Worm (Caenorhabditis elegans) whole organism, early embryonic: ENCODE data around the gene xpo-1.

Experiments
- B0310.2 ChIP-seq: sonication (generic microtip); optimal IDR thresholded peaks from 2 replicates; lab custom pipeline; 2016; ENCODE audit warnings: mild to moderate bottlenecking, missing genetic modification characterization, missing compliant biosample characterization
- F13C5.2 ChIP-seq: sonication (generic microtip); optimal IDR thresholded peaks from 2 replicates; lab custom pipeline; 2017; ENCODE audit warnings: mild to moderate bottlenecking, missing genetic modification characterization, inconsistent platforms, missing compliant biosample characterization
- aly-1 ChIP-seq: sonication (generic microtip); optimal IDR thresholded peaks from 2 replicates; lab custom pipeline; 2016; ENCODE audit warnings: missing genetic modification characterization, missing compliant biosample characterization
- ama-1 ChIP-seq: fragments of 150-350 bp; optimal IDR thresholded peaks from 2 replicates; lab custom pipeline; 2014
- ceh-13 ChIP-seq: fragments of 200-800 bp; sonication (Bioruptor generic); optimal IDR thresholded peaks from 2 replicates; lab custom pipeline; 2018; ENCODE audit warnings: mild to moderate bottlenecking, missing genetic modification characterization, missing compliant biosample characterization
- ceh-36 ChIP-seq: sonication (generic microtip); optimal IDR thresholded peaks from 2 replicates; lab custom pipeline; 2016; ENCODE audit warnings: missing genetic modification characterization, inconsistent platforms, missing compliant biosample characterization
- ets-7 ChIP-seq: sonication (generic microtip); optimal IDR thresholded peaks from 2 replicates; lab custom pipeline; 2016; ENCODE audit warnings: missing genotype, missing genetic modification characterization, missing compliant biosample characterization
- flt-1 ChIP-seq: fragments of 200-800 bp; sonication (Bioruptor generic); IDR thresholded peaks from 2 replicates; pipeline ENCODE4 v1.3.6; 2022; ENCODE audit warnings: missing genetic modification characterization, missing compliant biosample characterization
- hmbx-1 ChIP-seq: sonication (generic microtip); optimal IDR thresholded peaks from 2 replicates; lab custom pipeline; 2016; ENCODE audit warnings: mild to moderate bottlenecking, missing genetic modification characterization, missing compliant biosample characterization
- hmg-4 ChIP-seq: fragments of 200-800 bp; sonication (Bioruptor generic); optimal IDR thresholded peaks from 2 replicates; lab custom pipeline; 2018; ENCODE audit warnings: mild to moderate bottlenecking, missing genetic modification characterization, missing compliant biosample characterization
- hnd-1 ChIP-seq: sonication (generic microtip); optimal IDR thresholded peaks from 2 replicates; lab custom pipeline; 2016; ENCODE audit warnings: missing genetic modification characterization, missing compliant biosample characterization
- pes-1 ChIP-seq: fragments of 200-800 bp; sonication (Bioruptor generic); IDR thresholded peaks from 2 replicates; pipeline ENCODE4 v1.3.6; 2022; ENCODE audit warnings: missing genetic modification reagents, missing genetic modification characterization, missing compliant biosample characterization
- scrt-1 ChIP-seq: fragments of 200-800 bp; sonication (Bioruptor generic); IDR thresholded peaks from 2 replicates; pipeline ENCODE4 v1.3.6; 2022; ENCODE audit warnings: missing genetic modification characterization, missing compliant biosample characterization
- sea-1 ChIP-seq: fragments of 200-800 bp; sonication (Bioruptor generic); conservative IDR thresholded peaks from 2 replicates; pipeline ENCODE4 v1.3.6; 2022; ENCODE audit warnings: missing genetic modification characterization, missing compliant biosample characterization
- tbx-11 ChIP-seq: fragments of 200-800 bp; sonication (Bioruptor generic); IDR thresholded peaks from 2 replicates; pipeline ENCODE4 v1.3.6; 2022; ENCODE audit warnings: missing genetic modification characterization, missing compliant biosample characterization
- tbx-37 ChIP-seq: fragments of 200-800 bp; sonication (Bioruptor generic); conservative IDR thresholded peaks from 2 replicates; pipeline ENCODE4 v1.3.6; 2022; ENCODE audit warnings: missing genetic modification reagents, missing genetic modification characterization, missing compliant biosample characterization
- tra-4 ChIP-seq: sonication (generic microtip); optimal IDR thresholded peaks from 2 replicates; lab custom pipeline; 2017; ENCODE audit warnings: missing genetic modification characterization, missing compliant biosample characterization

The xpo-1 gene

DNA sequence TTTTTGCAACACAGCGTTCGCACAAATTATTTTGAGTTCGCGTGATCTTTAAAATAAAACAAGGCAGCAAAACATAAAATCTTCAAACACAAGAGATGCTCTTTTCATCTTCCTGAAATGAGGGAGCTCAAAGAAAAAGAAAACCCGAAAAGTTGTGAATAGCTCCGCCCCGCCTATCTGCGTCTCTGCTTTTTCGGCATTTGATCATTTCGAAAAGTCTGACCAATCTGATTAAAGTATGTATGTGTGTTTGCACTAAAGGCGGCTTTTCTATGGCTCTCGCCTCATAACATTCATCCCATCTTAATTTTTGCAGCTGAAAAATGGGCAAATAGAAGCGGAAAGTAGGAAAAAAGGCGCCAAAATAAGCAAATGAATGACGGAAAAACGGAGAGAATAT, 14.7 kb downstream of the xpo-1 start:
- no peak for TF ChIP-seq aly-1 (tag; lab: Kevin White, UChicago)
- TF ChIP-seq B0310.2 (tag; lab: Kevin White, UChicago): no peak
- TF ChIP-seq ceh-13 (GFP tag; lab: Kevin White, UChicago): no peak
- TF ChIP-seq tbx-37 (GFP tag; lab: Robert Waterston, UW): no peak
- no peak for TF ChIP-seq hnd-1 (tag; lab: Kevin White, UChicago)
- TF ChIP-seq F13C5.2 (tag; lab: Kevin White, UChicago): no peak
- no peak for TF ChIP-seq tra-4 (tag; lab: Kevin White, UChicago)

DNA sequence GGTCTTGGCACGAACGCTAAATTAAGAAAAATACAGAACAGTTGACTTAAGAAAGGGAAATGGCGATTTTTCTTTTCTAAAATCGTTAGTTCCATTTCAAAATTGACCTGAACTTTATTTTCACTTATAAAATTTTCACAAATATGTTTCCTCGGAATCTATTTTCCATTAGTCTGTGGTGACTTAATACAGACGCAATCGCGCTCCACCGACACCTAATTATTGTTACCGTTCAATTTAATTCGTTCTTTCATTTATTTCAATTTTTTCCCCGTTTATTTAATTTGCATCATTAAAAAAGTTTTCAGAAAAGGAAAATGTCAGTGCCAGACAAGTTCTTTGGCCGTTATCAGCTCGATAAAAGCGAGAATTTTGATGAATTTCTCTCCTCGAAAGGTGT, 15.4 kb downstream of the xpo-1 start, which contains the start of gene lbp-4:
TSS of gene lbp-4 (plus strand) at position 309 of the 400 bp plus-strand sequence.
- peak; percentile 4; the same call in 1 of the 2 replicates for TF ChIP-seq flt-1
- no peak for TF ChIP-seq hnd-1 (tag; lab: Kevin White, UChicago)
- TF ChIP-seq hmg-4 (GFP tag; lab: Kevin White, UChicago): no peak
- TF ChIP-seq ets-7 (tag; lab: Kevin White, UChicago): peak; percentile 3

DNA sequence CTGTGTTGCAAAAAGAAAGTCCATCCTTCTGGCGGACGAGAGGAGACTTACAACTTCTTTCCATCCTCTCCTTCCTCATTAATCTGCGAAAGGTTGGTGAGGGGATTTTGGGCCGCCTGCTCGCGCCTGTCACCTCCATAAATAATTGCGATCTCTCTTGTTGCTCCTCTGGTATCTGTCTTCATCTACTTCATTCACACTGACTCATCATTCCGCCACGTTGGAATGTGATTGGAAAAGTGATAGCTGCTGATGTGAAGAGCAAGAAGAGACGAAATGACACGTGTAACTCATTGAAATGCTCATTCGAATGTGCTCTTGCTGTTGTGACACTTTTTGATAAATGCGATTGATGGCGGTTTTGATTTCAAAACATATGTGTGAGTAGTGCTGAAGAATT, 17.8 kb downstream of the xpo-1 start:
- TF ChIP-seq ama-1 (lab: Kevin White, UChicago): no peak

DNA sequence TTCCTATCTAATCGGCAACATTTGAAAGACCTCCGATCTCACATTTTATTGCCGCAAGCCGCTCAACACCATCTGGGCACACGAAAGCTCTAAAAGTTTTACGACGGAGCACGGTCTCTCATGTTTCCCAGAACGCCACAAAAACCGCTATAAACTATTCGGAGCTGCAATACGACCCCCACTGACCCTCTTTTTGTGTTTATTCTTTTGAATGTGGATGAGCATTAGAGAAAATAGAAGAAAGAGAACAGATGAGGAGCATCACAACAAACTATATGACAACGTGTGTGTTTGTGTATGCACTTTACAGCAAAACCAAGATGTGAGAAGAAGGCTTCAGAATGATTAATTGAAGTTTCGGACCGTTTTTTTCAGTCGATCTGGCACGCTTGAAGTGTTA, 19.3 kb downstream of the xpo-1 start:
- TF ChIP-seq B0310.2 (tag; lab: Kevin White, UChicago) (no peak), hmbx-1 (tag; lab: Kevin White, UChicago) (no peak), flt-1 (no peak), ceh-36 (tag; lab: Kevin White, UChicago) (no peak), ets-7 (tag; lab: Kevin White, UChicago) (no peak), hnd-1 (tag; lab: Kevin White, UChicago) (no peak), F13C5.2 (tag; lab: Kevin White, UChicago) (no peak), tbx-11 (no peak), ceh-13 (GFP tag; lab: Kevin White, UChicago) (no peak), ama-1 (lab: Kevin White, UChicago) (no peak), sea-1 (GFP tag; lab: Robert Waterston, UW) (no peak), tbx-37 (GFP tag; lab: Robert Waterston, UW) (no peak), scrt-1 (GFP tag; lab: Robert Waterston, UW) (no peak)

DNA sequence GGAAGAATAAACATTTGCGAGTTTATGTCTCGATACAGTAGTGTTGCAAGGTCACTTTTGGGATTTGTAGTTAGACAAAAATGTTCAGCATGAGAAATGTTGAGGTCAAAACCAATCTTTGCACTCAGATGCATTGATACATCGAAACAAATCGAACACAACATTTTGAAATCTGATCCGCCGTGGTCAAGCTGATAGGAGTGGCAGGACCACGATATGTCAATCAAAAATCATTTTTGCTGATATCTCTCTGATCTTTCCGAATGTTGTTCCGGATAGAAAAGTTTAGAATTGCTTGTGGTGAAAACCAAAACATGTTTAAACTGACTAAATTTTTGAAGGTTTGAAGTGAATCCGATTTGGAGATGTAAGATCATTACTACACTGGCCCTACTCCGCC, 21.0 kb downstream of the xpo-1 start:
- TF ChIP-seq ama-1 (lab: Kevin White, UChicago) (no peak), tbx-11 (no peak), tra-4 (tag; lab: Kevin White, UChicago) (no peak), aly-1 (tag; lab: Kevin White, UChicago) (no peak), ceh-13 (GFP tag; lab: Kevin White, UChicago) (no peak), ets-7 (tag; lab: Kevin White, UChicago) (no peak), sea-1 (GFP tag; lab: Robert Waterston, UW) (no peak), ceh-36 (tag; lab: Kevin White, UChicago) (no peak), hmg-4 (GFP tag; lab: Kevin White, UChicago) (no peak), B0310.2 (tag; lab: Kevin White, UChicago) (no peak), pes-1 (GFP tag; lab: Robert Waterston, UW) (no peak), hnd-1 (tag; lab: Kevin White, UChicago) (no peak), flt-1 (no peak), scrt-1 (GFP tag; lab: Robert Waterston, UW) (no peak), hmbx-1 (tag; lab: Kevin White, UChicago) (no peak), F13C5.2 (tag; lab: Kevin White, UChicago) (no peak)

DNA sequence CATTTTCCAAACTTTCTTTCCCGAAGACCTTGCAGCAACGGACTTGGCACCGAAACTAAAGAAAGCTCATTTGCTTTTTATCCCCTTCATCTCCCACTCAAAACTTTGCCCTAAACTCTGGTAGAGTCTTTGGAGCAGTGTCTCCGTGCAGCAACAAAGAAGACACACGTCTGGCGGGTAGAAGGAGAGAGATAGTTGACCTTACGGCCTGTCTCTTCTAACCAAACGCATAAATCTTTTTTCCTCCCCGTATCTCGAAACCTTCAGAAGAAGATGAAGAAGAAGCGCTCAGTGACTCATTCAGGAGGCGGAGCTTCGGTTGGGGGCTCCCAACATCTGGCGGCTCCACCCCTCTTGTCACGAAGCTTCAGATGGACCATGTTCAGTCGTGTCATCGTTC, 21.5 kb downstream of the xpo-1 start:
- TF ChIP-seq pes-1 (GFP tag; lab: Robert Waterston, UW) (no peak), B0310.2 (tag; lab: Kevin White, UChicago) (no peak), scrt-1 (GFP tag; lab: Robert Waterston, UW) (no peak)

DNA sequence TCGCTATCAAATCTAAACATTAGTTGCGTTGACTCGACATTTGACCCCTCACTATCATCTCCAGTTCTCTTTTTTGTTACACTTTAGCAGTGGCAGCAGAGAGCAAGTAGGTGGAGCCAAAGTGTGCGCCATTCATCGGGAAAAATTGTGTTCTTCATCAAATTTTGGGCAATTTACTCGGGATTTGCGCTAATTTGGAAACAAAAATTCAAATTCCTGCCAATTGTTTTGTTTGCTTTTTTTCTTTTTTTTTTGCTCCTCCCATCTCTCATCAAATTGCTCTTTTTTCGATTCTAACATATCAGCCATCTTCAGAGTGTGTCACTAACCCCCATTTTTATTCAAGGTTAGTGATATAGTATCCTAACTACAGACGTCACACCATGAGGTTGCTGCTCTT, 22.1 kb downstream of the xpo-1 start, which contains the start of gene mig-6:
TSS of gene mig-6 (plus strand) at position 301 of the 400 bp plus-strand sequence.
- TF ChIP-seq F13C5.2 (tag; lab: Kevin White, UChicago) (no peak), sea-1 (GFP tag; lab: Robert Waterston, UW) (no peak), tbx-37 (GFP tag; lab: Robert Waterston, UW) (no peak), hnd-1 (tag; lab: Kevin White, UChicago) (no peak), ceh-13 (GFP tag; lab: Kevin White, UChicago) (no peak), hmg-4 (GFP tag; lab: Kevin White, UChicago) (no peak), tbx-11 (no peak), flt-1 (no peak), aly-1 (tag; lab: Kevin White, UChicago) (no peak), hmbx-1 (tag; lab: Kevin White, UChicago) (no peak), scrt-1 (GFP tag; lab: Robert Waterston, UW) (no peak), B0310.2 (tag; lab: Kevin White, UChicago) (no peak), pes-1 (GFP tag; lab: Robert Waterston, UW) (no peak), ceh-36 (tag; lab: Kevin White, UChicago) (no peak), tra-4 (tag; lab: Kevin White, UChicago) (no peak), ama-1 (lab: Kevin White, UChicago) (no peak), ets-7 (tag; lab: Kevin White, UChicago) (no peak)

DNA sequence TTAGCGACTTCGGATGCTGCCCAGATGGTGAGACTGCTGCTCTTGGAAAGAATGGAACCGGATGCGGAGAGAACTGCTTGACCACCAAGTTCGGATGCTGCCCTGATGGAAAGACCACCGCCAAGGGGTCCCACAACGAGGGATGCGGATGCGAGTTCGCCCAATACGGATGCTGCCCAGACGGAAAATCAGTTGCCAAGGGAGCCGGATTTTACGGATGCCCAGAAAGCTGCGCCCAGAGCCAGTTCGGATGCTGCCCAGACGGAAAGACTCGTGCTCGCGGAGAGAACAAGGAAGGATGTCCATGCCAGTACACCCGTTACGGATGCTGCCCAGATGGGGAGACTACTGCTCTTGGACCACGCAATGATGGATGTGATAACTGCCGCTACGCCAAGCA, 26.1 kb downstream of the xpo-1 start:
- TF ChIP-seq ets-7 (tag; lab: Kevin White, UChicago) (no peak), ama-1 (lab: Kevin White, UChicago) (no peak), F13C5.2 (tag; lab: Kevin White, UChicago) (no peak), sea-1 (GFP tag; lab: Robert Waterston, UW) (no peak), hmg-4 (GFP tag; lab: Kevin White, UChicago) (no peak), tra-4 (tag; lab: Kevin White, UChicago) (no peak), flt-1 (no peak)
